Fruit fly (Drosophila melanogaster) whole organism, embryonic: ENCODE measurements around the gene CG44476.

Experiments
- Abd-B ChIP-seq: fragments of 200-800 bp; sonication (Bioruptor generic); optimal IDR thresholded peaks from 2 replicates; lab custom pipeline; 2018; ENCODE audit warnings: missing biosample characterization, mild to moderate bottlenecking, missing genetic modification characterization, moderate library complexity
- Asciz ChIP-seq: fragments of 200-800 bp; sonication (Bioruptor generic); optimal IDR thresholded peaks from 2 replicates; lab custom pipeline; 2017; ENCODE audit warnings: missing biosample characterization, mild to moderate bottlenecking, missing genetic modification characterization, missing genetic modification reagents
- Awh ChIP-seq: fragments of 200-800 bp; sonication (Bioruptor generic); IDR thresholded peaks from 2 replicates; pipeline ENCODE4, ENCODE4 v1.3.6; 2022; ENCODE audit warnings: missing biosample characterization, missing genetic modification characterization
- CG1024 ChIP-seq: fragments of 200-800 bp; sonication (Bioruptor generic); IDR thresholded peaks from 2 replicates; pipeline ENCODE4 v1.3.6; 2022; ENCODE audit warnings: missing biosample characterization, missing genetic modification characterization
- CG11085 ChIP-seq: fragments of 200-800 bp; sonication (Bioruptor generic); IDR thresholded peaks from 2 replicates; pipeline ENCODE4 v1.3.6; 2022; ENCODE audit warnings: missing biosample characterization, missing genetic modification characterization
- CG11247 ChIP-seq: fragments of 200-800 bp; sonication (Bioruptor generic); IDR thresholded peaks from 2 replicates; pipeline ENCODE4 v1.3.6; 2022; ENCODE audit warnings: missing biosample characterization, missing genetic modification characterization
- CG12659 ChIP-seq: fragments of 200-800 bp; sonication (Bioruptor generic); optimal IDR thresholded peaks from 3 replicates; lab custom pipeline; 2017; ENCODE audit warnings: mild to moderate bottlenecking, missing biosample characterization, missing genetic modification reagents, missing genetic modification characterization
- CG14050 ChIP-seq: fragments of 200-800 bp; sonication (Bioruptor generic); IDR thresholded peaks from 3 replicates; pipeline ENCODE4 v1.3.6; 2022; ENCODE audit warnings: missing biosample characterization, missing genetic modification characterization
- CG15011 ChIP-seq: fragments of 200-800 bp; sonication (Bioruptor generic); optimal IDR thresholded peaks from 3 replicates; lab custom pipeline; 2018; ENCODE audit warnings: missing biosample characterization, mild to moderate bottlenecking, missing genetic modification characterization
- CG16779 ChIP-seq: fragments of 200-800 bp; sonication (Bioruptor generic); IDR thresholded peaks from 2 replicates; pipeline ENCODE4 v1.3.6; 2022; ENCODE audit warnings: missing biosample characterization, missing genetic modification characterization
- CG30020 ChIP-seq: fragments of 200-800 bp; optimal IDR thresholded peaks from 2 replicates; lab custom pipeline; 2019; ENCODE audit warnings: missing biosample characterization, mild to moderate bottlenecking, missing genetic modification characterization, moderate library complexity
- CG34422 ChIP-seq: fragments of 200-800 bp; sonication (Bioruptor generic); IDR thresholded peaks from 3 replicates; pipeline ENCODE4 v1.3.6; 2022; ENCODE audit warnings: missing biosample characterization, missing genetic modification characterization
- CG43689 ChIP-seq: fragments of 200-800 bp; sonication (Bioruptor generic); IDR thresholded peaks from 2 replicates; pipeline ENCODE4 v1.3.6; 2022; ENCODE audit warnings: missing biosample characterization, missing genetic modification characterization
- CG4424 ChIP-seq: fragments of 200-800 bp; sonication (Bioruptor generic); optimal IDR thresholded peaks from 3 replicates; lab custom pipeline; 2016; ENCODE audit warnings: missing biosample characterization, missing genetic modification characterization
- CG5245 ChIP-seq: fragments of 200-800 bp; sonication (Bioruptor generic); optimal IDR thresholded peaks from 3 replicates; lab custom pipeline; 2016; ENCODE audit warnings: missing biosample characterization, missing genetic modification characterization
- CG7963 ChIP-seq: fragments of 200-800 bp; sonication (Bioruptor generic); IDR thresholded peaks from 3 replicates; pipeline ENCODE4 v1.3.6; 2022; ENCODE audit warnings: missing biosample characterization, missing genetic modification characterization; ENCODE audit not compliant: partially characterized antibody
- CG8089 ChIP-seq: fragments of 200-800 bp; sonication (Bioruptor generic); optimal IDR thresholded peaks from 3 replicates; lab custom pipeline; 2016; ENCODE audit warnings: missing biosample characterization, missing genetic modification characterization
- CG9609 ChIP-seq: fragments of 200-800 bp; sonication (Bioruptor generic); optimal IDR thresholded peaks from 3 replicates; lab custom pipeline; 2016; ENCODE audit warnings: missing biosample characterization, missing genetic modification characterization
- Deaf1 ChIP-seq: fragments of 200-800 bp; optimal IDR thresholded peaks from 3 replicates; lab custom pipeline; 2019; ENCODE audit warnings: missing biosample characterization, mild to moderate bottlenecking, missing genetic modification characterization, moderate library complexity
- E2f1 ChIP-seq: fragments of 200-800 bp; sonication (Bioruptor generic); IDR thresholded peaks from 2 replicates; pipeline ENCODE4 v1.3.6; 2022; ENCODE audit warnings: missing biosample characterization, missing genetic modification characterization
- HLH54F ChIP-seq: fragments of 200-800 bp; sonication (Bioruptor generic); optimal IDR thresholded peaks from 3 replicates; lab custom pipeline; 2016; ENCODE audit warnings: missing biosample characterization, missing genetic modification characterization
- HmgD ChIP-seq: fragments of 200-800 bp; sonication (Bioruptor generic); optimal IDR thresholded peaks from 3 replicates; lab custom pipeline; 2016; ENCODE audit warnings: missing biosample characterization, missing genetic modification characterization
- Hmr ChIP-seq: fragments of 200-800 bp; sonication (Bioruptor generic); optimal IDR thresholded peaks from 3 replicates; lab custom pipeline; 2017; ENCODE audit warnings: mild to moderate bottlenecking, missing biosample characterization, missing genetic modification reagents, missing genetic modification characterization
- Hr78 ChIP-seq, 2 experiments: fragments of 200-800 bp in 1 of 2; fragments of >200 bp in 1 of 2; sonication (Bioruptor generic) in 1 of 2; optimal IDR thresholded peaks; 2 replicates each; lab custom pipeline; 2017 to 2019; ENCODE audit warnings: missing biosample characterization in 2 of 2, missing genetic modification characterization in 2 of 2, mild to moderate bottlenecking in 1 of 2, moderate library complexity in 1 of 2
- Med ChIP-seq: fragments of 200-800 bp; sonication (Bioruptor generic); peaks from one replicate; lab custom pipeline; 2016; ENCODE audit warnings: missing biosample characterization, missing genetic modification characterization, mild to moderate bottlenecking, inconsistent platforms, moderate library complexity
- Neu2 ChIP-seq: fragments of 200-800 bp; sonication (Bioruptor generic); optimal IDR thresholded peaks from 3 replicates; lab custom pipeline; 2016; ENCODE audit warnings: missing biosample characterization, missing genetic modification characterization, borderline replicate concordance
- NfI ChIP-seq: fragments of 200-800 bp; sonication (Bioruptor generic); optimal IDR thresholded peaks from 3 replicates; lab custom pipeline; 2018; ENCODE audit warnings: missing biosample characterization, mild to moderate bottlenecking, missing genetic modification characterization, moderate library complexity
- Oaz ChIP-seq: fragments of 200-800 bp; sonication (Bioruptor generic); IDR thresholded peaks from 2 replicates; pipeline ENCODE4 v1.3.6; 2022; ENCODE audit warnings: missing biosample characterization, missing genetic modification characterization
- Oli ChIP-seq: fragments of 200-800 bp; sonication (Bioruptor generic); optimal IDR thresholded peaks from 2 replicates; lab custom pipeline; 2018; ENCODE audit warnings: missing biosample characterization, mild to moderate bottlenecking, missing genetic modification characterization, moderate library complexity
- Opbp ChIP-seq: fragments of 200-800 bp; sonication (Bioruptor generic); IDR thresholded peaks from 3 replicates; pipeline ENCODE4 v1.3.6; 2022; ENCODE audit warnings: missing biosample characterization, missing genetic modification characterization; ENCODE audit not compliant: partially characterized antibody
- Trl ChIP-seq, 3 experiments: fragments of >200 bp in 2 of 3; fragments of 200-800 bp in 1 of 3; sonication (Bioruptor generic) in 1 of 3; optimal IDR thresholded peaks; 2 replicates in 1 of 3; 3 replicates in 2 of 3; lab custom pipeline; 2016 to 2017; ENCODE audit warnings: missing biosample characterization in 1 of 3, missing genetic modification characterization in 1 of 3
- Usf ChIP-seq: fragments of 200-800 bp; sonication (Bioruptor generic); optimal IDR thresholded peaks from 2 replicates; lab custom pipeline; 2017; ENCODE audit warnings: missing genotype, missing biosample characterization, missing genetic modification characterization
- ap ChIP-seq: fragments of 200-800 bp; sonication (Bioruptor generic); IDR thresholded peaks from 2 replicates; pipeline ENCODE4 v1.3.6; 2022; ENCODE audit warnings: missing biosample characterization, missing genetic modification characterization
- bbx ChIP-seq: fragments of 200-800 bp; sonication (Bioruptor generic); IDR thresholded peaks from 2 replicates; pipeline ENCODE4 v1.3.6; 2022; ENCODE audit warnings: missing biosample characterization, missing genetic modification characterization; ENCODE audit not compliant: partially characterized antibody
- bowl ChIP-seq: fragments of 200-800 bp; sonication (Bioruptor generic); IDR thresholded peaks from 2 replicates; pipeline ENCODE4 v1.3.6; 2022; ENCODE audit warnings: missing biosample characterization, missing genetic modification characterization
- br ChIP-seq: fragments of >200 bp; optimal IDR thresholded peaks from 2 replicates; lab custom pipeline; 2017
- dmrt99B ChIP-seq: fragments of 200-800 bp; sonication (Bioruptor generic); optimal IDR thresholded peaks from 2 replicates; lab custom pipeline; 2018; ENCODE audit warnings: missing biosample characterization, mild to moderate bottlenecking, missing genetic modification characterization, moderate library complexity
- dpn ChIP-seq, 2 experiments: fragments of 200-800 bp; sonication (Bioruptor generic); optimal IDR thresholded peaks; 3 replicates each; lab custom pipeline; 2016; ENCODE audit warnings: missing biosample characterization in 2 of 2, missing genetic modification characterization in 2 of 2
- ems ChIP-seq: fragments of 200-800 bp; sonication (Bioruptor generic); optimal IDR thresholded peaks from 3 replicates; lab custom pipeline; 2016; ENCODE audit warnings: missing biosample characterization, missing genetic modification characterization
- grau ChIP-seq: fragments of 200-800 bp; optimal IDR thresholded peaks from 3 replicates; lab custom pipeline; 2019; ENCODE audit warnings: missing biosample characterization, mild to moderate bottlenecking, missing genetic modification characterization, moderate library complexity
- gro ChIP-seq: fragments of 200-800 bp; sonication (Bioruptor generic); optimal IDR thresholded peaks from 2 replicates; lab custom pipeline; 2016; ENCODE audit warnings: missing biosample characterization, missing genetic modification characterization
- ken ChIP-seq: fragments of 200-800 bp; sonication (Bioruptor generic); IDR thresholded peaks from 3 replicates; pipeline ENCODE4 v1.3.6; 2022; ENCODE audit warnings: missing biosample characterization, missing genetic modification characterization
- org-1 ChIP-seq: fragments of 200-800 bp; sonication (Bioruptor generic); optimal IDR thresholded peaks from 2 replicates; lab custom pipeline; 2017; ENCODE audit warnings: missing biosample characterization, missing genetic modification characterization
- pho ChIP-seq: fragments of 200-800 bp; sonication (Bioruptor generic); optimal IDR thresholded peaks from 2 replicates; lab custom pipeline; 2016; ENCODE audit warnings: missing biosample characterization, missing genetic modification characterization
- phol ChIP-seq: fragments of 200-800 bp; sonication (Bioruptor generic); optimal IDR thresholded peaks from 3 replicates; lab custom pipeline; 2018; ENCODE audit warnings: missing biosample characterization, mild to moderate bottlenecking, missing genetic modification characterization, moderate library complexity
- pita ChIP-seq: fragments of 200-800 bp; sonication (Bioruptor generic); optimal IDR thresholded peaks from 2 replicates; lab custom pipeline; 2017; ENCODE audit warnings: missing biosample characterization, mild to moderate bottlenecking, missing genetic modification characterization
- ranshi ChIP-seq: fragments of 200-800 bp; sonication (Bioruptor generic); IDR thresholded peaks from 2 replicates; pipeline ENCODE4 v1.3.6; 2022; ENCODE audit warnings: missing biosample characterization, missing genetic modification characterization
- run ChIP-seq: fragments of 200-800 bp; sonication (Bioruptor generic); optimal IDR thresholded peaks from 3 replicates; lab custom pipeline; 2018; ENCODE audit warnings: missing biosample characterization, mild to moderate bottlenecking, missing genetic modification characterization
- so ChIP-seq: fragments of 200-800 bp; sonication (Bioruptor generic); IDR thresholded peaks from 3 replicates; pipeline ENCODE4 v1.3.6; 2022; ENCODE audit warnings: missing biosample characterization, missing genetic modification characterization
- sr ChIP-seq: fragments of 200-800 bp; sonication (Bioruptor generic); IDR thresholded peaks from 3 replicates; pipeline ENCODE4 v1.3.6; 2022; ENCODE audit warnings: missing biosample characterization, missing genetic modification characterization
- wdn ChIP-seq: fragments of 200-800 bp; sonication (Bioruptor generic); IDR thresholded peaks from 2 replicates; pipeline ENCODE4 v1.3.6; 2022; ENCODE audit warnings: missing biosample characterization, missing genetic modification characterization
- z ChIP-seq: fragments of 200-800 bp; sonication (Bioruptor generic); IDR thresholded peaks from 3 replicates; pipeline ENCODE4 v1.3.6; 2022; ENCODE audit warnings: missing biosample characterization, missing genetic modification characterization

Gene CG44476

DNA sequence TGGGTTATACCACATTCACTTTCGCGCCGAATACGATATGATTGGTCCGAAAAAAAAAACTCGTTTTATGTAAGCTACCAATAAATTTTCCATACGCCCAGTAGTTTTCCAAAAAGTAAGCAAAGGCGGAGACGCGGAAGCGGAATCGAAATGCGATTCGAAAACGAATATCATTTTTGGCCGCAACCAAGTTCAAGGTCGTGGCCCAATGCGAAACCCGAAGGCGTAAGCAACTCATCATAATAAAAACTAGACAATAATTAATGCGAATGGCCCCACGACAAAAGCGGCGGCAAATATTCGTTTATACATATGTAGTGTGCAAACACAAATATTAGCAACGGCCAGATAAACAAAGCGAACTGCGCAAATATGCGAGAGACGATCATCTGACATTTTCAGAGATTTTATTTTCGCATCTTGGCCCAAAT is 23.5 kb upstream of the CG44476 start (continued):
- TF ChIP-seq dpn (GFP tag; optimal IDR thresholded peaks at IDR 0.05; lab: Kevin White, UChicago) (peak in 1 of 2 experiments; percentile 43), Neu2 (GFP tag; lab: Kevin White, UChicago) (no peak), Hmr (GFP tag; lab: Kevin White, UChicago) (peak; percentile 83), E2f1 (GFP tag; lab: Robert Waterston, UW) (no peak), org-1 (GFP tag; lab: Kevin White, UChicago) (peak; percentile 14), bowl (GFP tag; lab: Robert Waterston, UW) (no peak), CG12659 (peak; percentile 27), Abd-B (GFP tag; lab: Kevin White, UChicago) (no peak), ken (GFP tag; lab: Robert Waterston, UW) (no peak), ranshi (peak; percentile 33; the same call in 1 of the 2 replicates), wdn (GFP tag; lab: Robert Waterston, UW) (peak; percentile 30; the same call in 1 of the 2 replicates), CG1024 (GFP tag; lab: Robert Waterston, UW) (no peak), Trl (optimal IDR thresholded peaks at IDR 0.05; lab: Kevin White, UChicago) (no peak), Trl (GFP tag; optimal IDR thresholded peaks at IDR 0.05; lab: Kevin White, UChicago) (peak; percentile 68), CG43689 (GFP tag; lab: Robert Waterston, UW) (no peak), Deaf1 (tag; lab: Kevin White, UChicago) (no peak), CG11247 (GFP tag; lab: Robert Waterston, UW) (peak; percentile 17; the same call in 1 of the 2 replicates), Med (GFP tag; lab: Kevin White, UChicago) (peak; percentile 93), CG4424 (GFP tag; lab: Kevin White, UChicago) (no peak), br (lab: Kevin White, UChicago) (no peak), grau (tag; lab: Kevin White, UChicago) (no peak), CG8089 (GFP tag; lab: Kevin White, UChicago) (no peak), Awh (no peak), CG7963 (GFP tag; lab: Robert Waterston, UW) (no peak), z (GFP tag; lab: Robert Waterston, UW) (no peak), CG16779 (GFP tag; lab: Robert Waterston, UW) (0 out of 2 replicates have a peak, but pooled peaks have one; percentile 26), so (GFP tag; lab: Robert Waterston, UW) (no peak), Asciz (GFP tag; lab: Kevin White, UChicago) (no peak), ems (GFP tag; lab: Kevin White, UChicago) (no peak), CG34422 (no peak), CG11085 (GFP tag; lab: Robert Waterston, UW) (no peak), CG30020 (tag; lab: Kevin White, UChicago) (no peak), ap (GFP tag; lab: Robert Waterston, UW) (no peak), Opbp (no peak), Oaz (GFP tag; lab: Robert Waterston, UW) (no peak), bbx (GFP tag; lab: Robert Waterston, UW) (no peak), CG5245 (GFP tag; lab: Kevin White, UChicago) (no peak), NfI (GFP tag; lab: Kevin White, UChicago) (no peak), pita (GFP tag; lab: Kevin White, UChicago) (no peak), run (tag; lab: Kevin White, UChicago) (no peak), Oli (tag; lab: Kevin White, UChicago) (no peak), HLH54F (GFP tag; lab: Kevin White, UChicago) (peak; percentile 31), sr (GFP tag; lab: Robert Waterston, UW) (peak; percentile 43; the same call in 2 of the 3 replicates), pho (GFP tag; lab: Kevin White, UChicago) (peak; percentile 67), CG15011 (GFP tag; lab: Kevin White, UChicago) (peak; percentile 58), Usf (GFP tag; lab: Kevin White, UChicago) (no peak), dmrt99B (no peak), CG14050 (GFP tag; lab: Robert Waterston, UW) (no peak), HmgD (GFP tag; lab: Kevin White, UChicago) (no peak), gro (GFP tag; lab: Kevin White, UChicago) (peak; percentile 66), CG9609 (GFP tag; lab: Kevin White, UChicago) (no peak), Hr78 (GFP tag; optimal IDR thresholded peaks at IDR 0.05; lab: Kevin White, UChicago) (no peak), phol (tag; lab: Kevin White, UChicago) (no peak)
